Fruit fly (Drosophila melanogaster) whole organism, adult: ENCODE data around the gene CG44038.
A peak's percentile ranks its signal among the peaks of the same experiment; 100 is the strongest.

Experiments used
- CG12768 ChIP-seq: fragments of 200-800 bp; sonication (Bioruptor generic); optimal IDR thresholded peaks from 2 replicates; lab custom pipeline; 2017; ENCODE audit warnings: missing biosample characterization, missing genetic modification characterization, mild to moderate bottlenecking, moderate library complexity, missing genetic modification reagents
- CG14711 ChIP-seq: fragments of 200-800 bp; sonication (Bioruptor generic); optimal IDR thresholded peaks from 2 replicates; lab custom pipeline; 2018; ENCODE audit warnings: missing biosample characterization, mild to moderate bottlenecking, missing genetic modification characterization, moderate library complexity
- CG1620 ChIP-seq: fragments of 200-800 bp; sonication (Bioruptor generic); optimal IDR thresholded peaks from 2 replicates; lab custom pipeline; 2016; ENCODE audit warnings: missing biosample characterization, missing genetic modification characterization
- CG7045 ChIP-seq: fragments of 200-800 bp; sonication (Bioruptor generic); optimal IDR thresholded peaks from 2 replicates; lab custom pipeline; 2017; ENCODE audit warnings: missing biosample characterization, mild to moderate bottlenecking, missing genetic modification characterization
- CG7101 ChIP-seq: fragments of 200-800 bp; sonication (Bioruptor generic); optimal IDR thresholded peaks from 2 replicates; lab custom pipeline; 2018; ENCODE audit warnings: missing biosample characterization, mild to moderate bottlenecking, missing genetic modification characterization, moderate library complexity
- Hr96 ChIP-seq: fragments of 200-800 bp; sonication (Bioruptor generic); optimal IDR thresholded peaks from 2 replicates; lab custom pipeline; 2016; ENCODE audit warnings: missing biosample characterization, missing genetic modification characterization
- bab1 ChIP-seq: fragments of 200-800 bp; sonication (Bioruptor generic); optimal IDR thresholded peaks from 3 replicates; lab custom pipeline; 2019; ENCODE audit warnings: missing biosample characterization, mild to moderate bottlenecking, missing genetic modification characterization, moderate library complexity
- cic ChIP-seq: fragments of 200-800 bp; sonication (Bioruptor generic); optimal IDR thresholded peaks from 2 replicates; lab custom pipeline; 2017; ENCODE audit warnings: missing biosample characterization, mild to moderate bottlenecking, missing genetic modification characterization, moderate library complexity
- cnc ChIP-seq, 2 experiments: fragments of >200 bp; optimal IDR thresholded peaks; 2 replicates each; lab custom pipeline; 2017
- pad ChIP-seq: fragments of 200-800 bp; sonication (Bioruptor generic); optimal IDR thresholded peaks from 3 replicates; lab custom pipeline; 2017; ENCODE audit warnings: missing biosample characterization, missing genetic modification characterization, mild to moderate bottlenecking, moderate library complexity, missing genetic modification reagents

DNA sequence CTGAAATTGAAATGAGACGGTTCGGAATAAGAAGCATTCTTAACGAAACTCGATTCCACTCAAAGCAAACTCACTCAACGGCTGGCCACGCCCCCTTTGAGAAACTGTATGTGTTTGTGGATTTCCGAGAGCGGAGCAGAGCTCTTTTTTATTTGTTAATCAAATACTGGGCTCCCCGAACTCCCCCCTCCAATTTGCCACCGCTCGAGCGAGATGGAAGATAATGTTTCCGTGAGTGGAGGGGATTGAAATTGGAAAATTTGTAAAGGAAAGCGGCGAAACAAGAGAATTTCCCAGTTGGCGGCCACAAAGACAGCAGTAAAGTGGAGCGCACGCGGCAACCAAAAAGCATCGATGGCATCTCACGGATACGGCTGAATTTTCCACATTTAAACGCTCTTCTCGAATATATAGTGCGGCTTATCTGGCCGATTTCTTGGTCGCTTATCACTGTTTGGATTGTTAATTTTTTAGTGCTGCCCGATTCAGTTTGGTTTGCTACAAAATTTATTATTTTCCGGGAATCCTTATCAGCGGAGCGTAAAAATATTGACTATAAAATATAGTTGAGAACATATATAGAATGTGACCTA, 16.2 kb upstream of the CG44038 start:
- TF ChIP-seq CG12768 (GFP tag; lab: Kevin White, UChicago) = no peak
- TF ChIP-seq cnc (optimal IDR thresholded peaks at IDR 0.05; lab: Kevin White, UChicago) = no peak
- peak; percentile 92 for TF ChIP-seq pad (GFP tag; lab: Kevin White, UChicago)
- TF ChIP-seq bab1 (GFP tag; lab: Kevin White, UChicago) = no peak
- no peak for TF ChIP-seq CG7045 (GFP tag; lab: Kevin White, UChicago)
- TF ChIP-seq CG1620 (GFP tag; lab: Kevin White, UChicago) = no peak
- no peak for TF ChIP-seq cic
- TF ChIP-seq Hr96 (GFP tag; lab: Kevin White, UChicago) = no peak
- TF ChIP-seq CG14711 (tag; lab: Kevin White, UChicago) = no peak
- TF ChIP-seq CG7101 (tag; lab: Kevin White, UChicago) = no peak
